Worm (Caenorhabditis elegans) whole organism, L4/young adult: ENCODE measurements around the gene ztf-28.

ENCODE experiments used
- dao-5 ChIP-seq: sonication (generic microtip); optimal IDR thresholded peaks from 2 replicates; lab custom pipeline; 2016; ENCODE audit warnings: missing genotype, missing genetic modification characterization, moderate library complexity, missing compliant biosample characterization
- him-1 ChIP-seq: sonication (generic microtip); optimal IDR thresholded peaks from 2 replicates; lab custom pipeline; 2016; ENCODE audit warnings: missing genotype, missing genetic modification reagents, missing genetic modification characterization, missing compliant biosample characterization

DNA sequence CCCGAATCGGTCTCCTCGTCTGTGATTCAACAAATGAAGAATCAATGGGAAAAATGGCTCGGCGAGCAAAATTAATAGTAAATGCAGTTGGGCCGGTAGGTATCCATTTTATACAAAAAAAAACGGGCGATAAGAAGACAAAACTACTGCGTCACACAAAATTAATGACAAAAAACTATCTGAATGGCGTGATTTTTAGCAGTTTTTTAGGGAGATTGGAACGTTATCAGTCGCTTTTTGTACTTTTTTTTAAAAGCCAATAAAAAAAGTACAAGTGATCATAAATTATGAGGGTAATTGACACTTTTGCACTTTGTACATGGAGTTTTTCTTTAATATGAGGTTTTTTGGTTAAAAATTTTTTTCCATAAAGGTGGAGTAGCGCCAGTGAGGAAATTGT, 32.7 kb downstream of the ztf-28 start:
- TF ChIP-seq him-1 (tag; lab: Kevin White, UChicago) (no peak), dao-5 (tag; lab: Kevin White, UChicago) (no peak)
